Fruit fly (Drosophila melanogaster) whole organism, adult: ENCODE measurements around the gene aub.

Experiments used
- CG11617 ChIP-seq: fragments of 200-800 bp; sonication (Bioruptor generic); optimal IDR thresholded peaks from 2 replicates; lab custom pipeline; 2017; ENCODE audit warnings: mild to moderate bottlenecking, missing biosample characterization, missing genetic modification reagents, missing genetic modification characterization
- CG12768 ChIP-seq: fragments of 200-800 bp; sonication (Bioruptor generic); optimal IDR thresholded peaks from 2 replicates; lab custom pipeline; 2017; ENCODE audit warnings: missing biosample characterization, missing genetic modification characterization, mild to moderate bottlenecking, moderate library complexity, missing genetic modification reagents
- CG14711 ChIP-seq: fragments of 200-800 bp; sonication (Bioruptor generic); optimal IDR thresholded peaks from 2 replicates; lab custom pipeline; 2018; ENCODE audit warnings: missing biosample characterization, mild to moderate bottlenecking, missing genetic modification characterization, moderate library complexity
- CG1620 ChIP-seq: fragments of 200-800 bp; sonication (Bioruptor generic); optimal IDR thresholded peaks from 2 replicates; lab custom pipeline; 2016; ENCODE audit warnings: missing biosample characterization, missing genetic modification characterization
- CG33017 ChIP-seq: fragments of 200-800 bp; sonication (Bioruptor generic); optimal IDR thresholded peaks from 2 replicates; lab custom pipeline; 2018; ENCODE audit warnings: missing biosample characterization, mild to moderate bottlenecking, missing genetic modification characterization, moderate library complexity
- CG5204 ChIP-seq: fragments of 200-800 bp; sonication (Bioruptor generic); optimal IDR thresholded peaks from 2 replicates; lab custom pipeline; 2016; ENCODE audit warnings: missing biosample characterization, missing genetic modification characterization
- CG7045 ChIP-seq: fragments of 200-800 bp; sonication (Bioruptor generic); optimal IDR thresholded peaks from 2 replicates; lab custom pipeline; 2017; ENCODE audit warnings: missing biosample characterization, mild to moderate bottlenecking, missing genetic modification characterization
- CG7101 ChIP-seq: fragments of 200-800 bp; sonication (Bioruptor generic); optimal IDR thresholded peaks from 2 replicates; lab custom pipeline; 2018; ENCODE audit warnings: missing biosample characterization, mild to moderate bottlenecking, missing genetic modification characterization, moderate library complexity
- Clk ChIP-seq: fragments of 200-800 bp; sonication (Bioruptor generic); optimal IDR thresholded peaks from 2 replicates; lab custom pipeline; 2017; ENCODE audit warnings: missing biosample characterization, missing genetic modification characterization
- Crg-1 ChIP-seq: fragments of 200-800 bp; sonication (Bioruptor generic); optimal IDR thresholded peaks from 2 replicates; lab custom pipeline; 2016; ENCODE audit warnings: missing biosample characterization, missing genetic modification characterization
- Hr96 ChIP-seq: fragments of 200-800 bp; sonication (Bioruptor generic); optimal IDR thresholded peaks from 2 replicates; lab custom pipeline; 2016; ENCODE audit warnings: missing biosample characterization, missing genetic modification characterization
- Mnt ChIP-seq: fragments of 200-800 bp; sonication (Bioruptor generic); optimal IDR thresholded peaks from 2 replicates; lab custom pipeline; 2016; ENCODE audit warnings: missing biosample characterization, mild to moderate bottlenecking, missing genetic modification characterization
- bab1 ChIP-seq: fragments of 200-800 bp; sonication (Bioruptor generic); optimal IDR thresholded peaks from 3 replicates; lab custom pipeline; 2019; ENCODE audit warnings: missing biosample characterization, mild to moderate bottlenecking, missing genetic modification characterization, moderate library complexity
- cic ChIP-seq: fragments of 200-800 bp; sonication (Bioruptor generic); optimal IDR thresholded peaks from 2 replicates; lab custom pipeline; 2017; ENCODE audit warnings: missing biosample characterization, mild to moderate bottlenecking, missing genetic modification characterization, moderate library complexity
- cnc ChIP-seq, 2 experiments: fragments of >200 bp; optimal IDR thresholded peaks; 2 replicates each; lab custom pipeline; 2017
- kay ChIP-seq: fragments of 200-800 bp; sonication (Bioruptor generic); peaks from one replicate; lab custom pipeline; 2016; ENCODE audit warnings: missing biosample characterization, missing genetic modification characterization, borderline replicate concordance
- ovo ChIP-seq: fragments of 200-800 bp; sonication (Bioruptor generic); optimal IDR thresholded peaks from 2 replicates; lab custom pipeline; 2016; ENCODE audit warnings: missing biosample characterization, missing genetic modification characterization
- pad ChIP-seq: fragments of 200-800 bp; sonication (Bioruptor generic); optimal IDR thresholded peaks from 3 replicates; lab custom pipeline; 2017; ENCODE audit warnings: missing biosample characterization, missing genetic modification characterization, mild to moderate bottlenecking, moderate library complexity, missing genetic modification reagents
- tj ChIP-seq: fragments of 200-800 bp; sonication (Bioruptor generic); optimal IDR thresholded peaks from 3 replicates; lab custom pipeline; 2017; ENCODE audit warnings: missing biosample characterization, mild to moderate bottlenecking, missing genetic modification characterization, moderate library complexity
- toe ChIP-seq: fragments of 200-800 bp; sonication (Bioruptor generic); optimal IDR thresholded peaks from 2 replicates; lab custom pipeline; 2016; ENCODE audit warnings: missing biosample characterization, missing genetic modification characterization

Gene aub

DNA sequence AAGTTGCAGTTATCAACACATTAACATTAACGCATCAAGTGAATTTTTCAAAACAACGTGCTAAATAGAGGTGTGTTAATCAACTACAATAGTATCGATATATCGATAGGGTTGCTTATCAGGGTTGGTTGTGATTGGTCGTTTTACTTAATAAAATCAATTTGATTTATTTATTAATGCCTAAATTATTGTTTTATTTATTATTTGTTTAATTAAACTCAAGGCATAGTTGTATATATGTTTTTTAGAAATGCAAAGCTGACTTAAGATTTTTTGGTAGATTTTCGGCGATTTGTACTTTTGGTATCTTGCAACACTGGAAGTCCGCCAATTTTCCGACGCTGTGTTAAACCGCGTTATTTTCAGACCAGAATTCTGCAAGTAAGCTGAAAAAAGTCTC, 9.7 kb upstream of the aub start, which contains the start of the genes Art8 and dUTPase:
Art8 (minus strand) TSS at position 88 of the 400 bp plus-strand sequence.
dUTPase (plus strand) TSS at position 314 of the 400 bp plus-strand sequence.
- TF ChIP-seq CG12768 (GFP tag; lab: Kevin White, UChicago) (peak; percentile 15), tj (GFP tag; lab: Kevin White, UChicago) (peak; percentile 66), CG1620 (GFP tag; lab: Kevin White, UChicago) (peak; percentile 51), cnc (optimal IDR thresholded peaks at IDR 0.05; lab: Kevin White, UChicago) (no peak), pad (GFP tag; lab: Kevin White, UChicago) (peak; percentile 42), Mnt (GFP tag; lab: Kevin White, UChicago) (peak; percentile 84), cic (GFP tag; lab: Kevin White, UChicago) (no peak), CG11617 (GFP tag; lab: Kevin White, UChicago) (peak; percentile 69), bab1 (GFP tag; lab: Kevin White, UChicago) (peak; percentile 86), Hr96 (GFP tag; lab: Kevin White, UChicago) (no peak), toe (peak; percentile 64), Clk (GFP tag; lab: Kevin White, UChicago) (peak; percentile 34), CG7045 (GFP tag; lab: Kevin White, UChicago) (peak; percentile 52), CG5204 (no peak), CG33017 (tag; lab: Kevin White, UChicago) (peak; percentile 68), CG14711 (peak; percentile 91), CG7101 (tag; lab: Kevin White, UChicago) (peak; percentile 81), ovo (GFP tag; lab: Kevin White, UChicago) (peak; percentile 39), Crg-1 (GFP tag; lab: Kevin White, UChicago) (peak; percentile 61), kay (GFP tag; lab: Kevin White, UChicago) (no peak)

DNA sequence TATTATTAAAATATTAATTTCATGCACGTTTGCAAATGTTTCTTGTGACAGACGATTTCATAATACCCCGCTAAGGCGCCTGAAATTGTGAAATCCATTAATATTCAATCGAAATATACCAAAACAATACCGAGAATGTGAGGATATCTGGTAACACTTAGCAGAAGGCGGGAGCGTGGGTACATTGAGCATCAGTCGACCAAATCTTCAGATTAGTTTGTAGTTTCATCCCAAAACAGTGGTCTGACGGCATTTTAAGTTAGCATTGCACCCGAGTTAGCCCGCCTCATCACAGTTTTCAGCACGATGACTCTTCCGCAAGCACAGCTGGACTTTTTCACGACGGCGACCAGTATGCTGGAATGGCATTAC, 3.4 kb upstream of the aub start, which contains the start of gene Nup154:
Nup154 (plus strand) TSS at position 147 of the 372 bp plus-strand sequence.
- no peak for TF ChIP-seq Crg-1 (GFP tag; lab: Kevin White, UChicago)
- TF ChIP-seq Hr96 (GFP tag; lab: Kevin White, UChicago), result no peak
- no peak for TF ChIP-seq toe
- TF ChIP-seq Mnt (GFP tag; lab: Kevin White, UChicago), result no peak
- TF ChIP-seq pad (GFP tag; lab: Kevin White, UChicago), result no peak
- TF ChIP-seq CG33017 (tag; lab: Kevin White, UChicago), result no peak
- no peak for TF ChIP-seq CG5204
- TF ChIP-seq CG7101 (tag; lab: Kevin White, UChicago), result no peak
- TF ChIP-seq CG14711, result no peak
- no peak for TF ChIP-seq cic (GFP tag; lab: Kevin White, UChicago)
- no peak for TF ChIP-seq bab1 (GFP tag; lab: Kevin White, UChicago)
- no peak for TF ChIP-seq tj (GFP tag; lab: Kevin White, UChicago)
- TF ChIP-seq kay (GFP tag; lab: Kevin White, UChicago), result no peak
- no peak for TF ChIP-seq CG11617 (GFP tag; lab: Kevin White, UChicago)
- no peak for TF ChIP-seq cnc (optimal IDR thresholded peaks at IDR 0.05; lab: Kevin White, UChicago)
- TF ChIP-seq CG12768 (GFP tag; lab: Kevin White, UChicago), result no peak
- no peak for TF ChIP-seq Clk (GFP tag; lab: Kevin White, UChicago)

DNA sequence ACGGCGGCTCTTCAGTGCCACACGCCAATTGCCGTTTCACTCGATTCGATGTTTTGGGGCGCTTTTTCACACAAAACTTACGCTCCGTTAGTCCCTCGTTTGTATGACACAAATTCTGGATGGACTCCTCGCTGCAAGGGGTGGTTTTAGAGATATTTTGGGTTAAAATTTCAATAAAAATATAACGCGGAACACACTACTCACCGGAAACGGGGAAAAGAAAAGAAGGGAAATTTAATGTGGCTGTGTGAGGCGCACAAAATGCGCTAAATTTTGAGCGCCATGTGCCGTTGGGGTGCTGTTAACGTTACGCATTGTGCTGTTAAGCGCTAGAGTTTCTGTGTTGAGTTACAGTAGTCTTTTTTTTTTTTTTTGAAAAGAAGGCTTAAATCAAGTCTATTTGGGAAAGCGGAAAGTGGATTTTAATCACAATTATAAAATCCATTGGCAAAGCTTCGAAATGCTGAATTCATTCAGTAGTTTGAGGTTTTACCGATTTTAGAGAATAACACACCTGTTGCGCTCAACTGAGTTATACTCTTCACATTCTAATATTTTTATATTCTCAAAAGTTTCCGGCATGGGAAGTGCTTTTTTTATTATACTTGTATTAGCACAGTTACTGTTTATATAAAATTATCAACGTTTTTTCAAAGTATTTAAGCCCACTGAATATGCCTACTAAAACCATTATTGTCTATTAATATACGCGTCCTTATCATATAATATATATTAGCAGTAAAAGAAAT, 2.8 kb upstream of the aub start, which contains the start of gene RpL9:
RpL9 (minus strand) TSS at position 265 of the 749 bp plus-strand sequence.
- no peak for TF ChIP-seq Clk (GFP tag; lab: Kevin White, UChicago)
- TF ChIP-seq CG5204, result peak; percentile 57
- TF ChIP-seq pad (GFP tag; lab: Kevin White, UChicago), result peak; percentile 53
- peak; percentile 52 for TF ChIP-seq tj (GFP tag; lab: Kevin White, UChicago)
- TF ChIP-seq Crg-1 (GFP tag; lab: Kevin White, UChicago), result peak; percentile 43
- TF ChIP-seq CG33017 (tag; lab: Kevin White, UChicago), result peak; percentile 78
- peak; percentile 81 for TF ChIP-seq CG11617 (GFP tag; lab: Kevin White, UChicago)
- TF ChIP-seq CG12768 (GFP tag; lab: Kevin White, UChicago), result peak; percentile 73
- peak; percentile 52 for TF ChIP-seq CG14711
- TF ChIP-seq cic (GFP tag; lab: Kevin White, UChicago), result no peak
- TF ChIP-seq CG1620 (GFP tag; lab: Kevin White, UChicago), result peak; percentile 64
- TF ChIP-seq kay (GFP tag; lab: Kevin White, UChicago), result no peak
- peak; percentile 87 for TF ChIP-seq Mnt (GFP tag; lab: Kevin White, UChicago)
- no peak for TF ChIP-seq cnc (optimal IDR thresholded peaks at IDR 0.05; lab: Kevin White, UChicago)
- peak; percentile 53 for TF ChIP-seq toe
- TF ChIP-seq CG7101 (tag; lab: Kevin White, UChicago), result peak; percentile 79
- TF ChIP-seq bab1 (GFP tag; lab: Kevin White, UChicago), result peak; percentile 85
- peak; percentile 45 for TF ChIP-seq ovo (GFP tag; lab: Kevin White, UChicago)
- TF ChIP-seq CG7045 (GFP tag; lab: Kevin White, UChicago), result peak; percentile 72
- TF ChIP-seq Hr96 (GFP tag; lab: Kevin White, UChicago), result peak; percentile 49

DNA sequence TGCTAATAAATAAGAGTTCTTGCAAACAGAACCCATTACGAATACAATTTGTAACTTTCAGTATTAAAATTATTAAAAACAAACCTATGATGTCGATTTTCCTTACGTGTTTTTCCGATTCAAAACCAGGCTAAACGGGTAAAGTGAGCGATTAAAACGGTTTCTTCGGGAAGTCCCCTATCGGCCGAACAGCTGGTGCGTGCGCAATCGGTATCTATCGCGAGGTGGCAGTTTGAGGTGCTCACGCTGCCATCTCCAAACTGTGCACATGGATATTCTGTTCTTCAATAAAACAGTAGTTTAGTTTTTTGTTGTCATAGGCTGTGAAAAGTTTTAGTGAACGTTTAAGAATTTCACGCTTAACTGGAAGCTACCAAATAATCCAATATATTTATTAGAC, 12.1 kb downstream of the aub start, which contains the start of gene TTLL4A:
TTLL4A (plus strand) TSS at position 240 of the 400 bp plus-strand sequence.
- TF ChIP-seq Hr96 (GFP tag; lab: Kevin White, UChicago), result no peak
- TF ChIP-seq CG14711, result peak; percentile 2
- TF ChIP-seq pad (GFP tag; lab: Kevin White, UChicago), result peak; percentile 25
- TF ChIP-seq ovo (GFP tag; lab: Kevin White, UChicago), result peak; percentile 39
- TF ChIP-seq Mnt (GFP tag; lab: Kevin White, UChicago), result peak; percentile 92
- TF ChIP-seq cic (GFP tag; lab: Kevin White, UChicago), result no peak
- peak; percentile 38 for TF ChIP-seq kay (GFP tag; lab: Kevin White, UChicago)
- no peak for TF ChIP-seq CG33017 (tag; lab: Kevin White, UChicago)
- TF ChIP-seq CG1620 (GFP tag; lab: Kevin White, UChicago), result peak; percentile 32
- TF ChIP-seq Clk (GFP tag; lab: Kevin White, UChicago), result no peak
- peak; percentile 50 for TF ChIP-seq bab1 (GFP tag; lab: Kevin White, UChicago)
